Fruit fly (Drosophila melanogaster): ENCODE measurements around the gene wake.

dm6 chr3R:22598759-22599158, 40.8 kb upstream of the wake start:
- TF ChIP-seq CG8478 (optimal IDR thresholded peaks at IDR 0.05) (no peak), CTCF (optimal IDR thresholded peaks at IDR 0.05) (no peak)
